Fruit fly (Drosophila melanogaster): ENCODE data around the gene NimB1.

Gene NimB1

dm6 chr2L:14011591-14012303 is 48.4 kb downstream of the NimB1 start:
- TF ChIP-seq Sin3A (optimal IDR thresholded peaks at IDR 0.05) (no peak), insv (optimal IDR thresholded peaks at IDR 0.05) (no peak), ttk (optimal IDR thresholded peaks at IDR 0.05) (no peak), psq (optimal IDR thresholded peaks at IDR 0.05) (no peak), h (optimal IDR thresholded peaks at IDR 0.05) (no peak), Myc (optimal IDR thresholded peaks at IDR 0.05) (no peak)

dm6 chr2L:14012304-14013054 is 49.2 kb downstream of the NimB1 start, which contains the start of gene bgm:
TSS of gene bgm (plus strand) at chr2L:14013004.
- TF ChIP-seq ttk (optimal IDR thresholded peaks at IDR 0.05): no peak
- TF ChIP-seq psq (optimal IDR thresholded peaks at IDR 0.05): no peak
- no peak for TF ChIP-seq h (optimal IDR thresholded peaks at IDR 0.05)
- TF ChIP-seq Myc (optimal IDR thresholded peaks at IDR 0.05): no peak
- no peak for TF ChIP-seq Sin3A (optimal IDR thresholded peaks at IDR 0.05)
- no peak for TF ChIP-seq insv (optimal IDR thresholded peaks at IDR 0.05)

dm6 chr2L:14013478-14013877 is 50.2 kb downstream of the NimB1 start:
- TF ChIP-seq insv (optimal IDR thresholded peaks at IDR 0.05) (no peak), psq (optimal IDR thresholded peaks at IDR 0.05) (no peak), Sin3A (optimal IDR thresholded peaks at IDR 0.05) (no peak), ttk (optimal IDR thresholded peaks at IDR 0.05) (no peak), Myc (optimal IDR thresholded peaks at IDR 0.05) (no peak), h (optimal IDR thresholded peaks at IDR 0.05) (no peak)

Data from Kc167 (cell line).